Fruit fly (Drosophila melanogaster): Measurements from ENCODE around the gene CG4678.

CG4678 gene

dm6 chrX:16757645-16758044 is 61.7 kb downstream of the CG4678 start:
- TF ChIP-seq CG4496 (GFP tag; IDR thresholded peaks at IDR 0.05) (no peak), CG32121 (GFP tag; IDR thresholded peaks at IDR 0.05) (no peak), Ets98B (GFP tag; IDR thresholded peaks at IDR 0.05) (no peak), Pif1A (GFP tag; optimal IDR thresholded peaks at IDR 0.05) (no peak), fd96Ca (GFP tag; IDR thresholded peaks at IDR 0.05) (no peak), rn (GFP tag; IDR thresholded peaks at IDR 0.05) (no peak), CG9948 (tag; optimal IDR thresholded peaks at IDR 0.05) (no peak), CG13204 (GFP tag; optimal IDR thresholded peaks at IDR 0.05) (no peak), D1 (tag; optimal IDR thresholded peaks at IDR 0.05) (no peak), Pif1B (GFP tag; optimal IDR thresholded peaks at IDR 0.05) (no peak), CG15710 (tag; optimal IDR thresholded peaks at IDR 0.05) (no peak), CG10348 (GFP tag; IDR thresholded peaks at IDR 0.05) (no peak)

- TF ChIP-seq CG17806 (tag; optimal IDR thresholded peaks at IDR 0.05), result no peak
- TF ChIP-seq EcR (GFP tag; optimal IDR thresholded peaks at IDR 0.05), result no peak
- TF ChIP-seq CG8159 (tag; optimal IDR thresholded peaks at IDR 0.05), result peak; percentile 18
Measured at dm6 chrX:16760542-16760941, 64.6 kb downstream of the CG4678 start.
